Worm (Caenorhabditis elegans) whole organism, L4 larva: ENCODE results near the gene nhr-164.

ENCODE experiments used
- D1046.2 ChIP-seq: fragments of 200-800 bp; sonication (Bioruptor generic); IDR thresholded peaks from 2 replicates; pipeline ENCODE4 v1.3.6; 2022; ENCODE audit warnings: missing genetic modification characterization, missing compliant biosample characterization
- F26F4.8 ChIP-seq: fragments of 200-800 bp; sonication (Bioruptor generic); conservative IDR thresholded peaks from 2 replicates; pipeline ENCODE4 v1.3.6; 2022; ENCODE audit warnings: missing genetic modification characterization, missing compliant biosample characterization
- F49E8.2 ChIP-seq: sonication (generic microtip); optimal IDR thresholded peaks from 2 replicates; lab custom pipeline; 2016; ENCODE audit warnings: missing compliant biosample characterization, mild to moderate bottlenecking, missing genetic modification characterization, borderline replicate concordance
- Y105C5A.15 ChIP-seq: fragments of 200-800 bp; sonication (Bioruptor generic); IDR thresholded peaks from 2 replicates; pipeline ENCODE4 v1.3.6; 2022; ENCODE audit warnings: missing genetic modification characterization, missing compliant biosample characterization
- Y48G9A.11 ChIP-seq: fragments of 200-800 bp; sonication (Bioruptor generic); IDR thresholded peaks from 2 replicates; pipeline ENCODE4 v1.3.6; 2022; ENCODE audit warnings: missing genetic modification reagents, missing genetic modification characterization, missing compliant biosample characterization
- ZK546.5 ChIP-seq, 2 experiments: sonication (generic microtip); optimal IDR thresholded peaks; 2 replicates each; lab custom pipeline; 2017; ENCODE audit warnings: missing biosample characterization in 2 of 2, missing genetic modification characterization in 2 of 2
- aha-1 ChIP-seq: fragments of 150-350 bp; peaks from one replicate; lab custom pipeline; 2014; ENCODE audit warnings: missing biosample characterization, missing genetic modification characterization
- aly-2 ChIP-seq: sonication (generic microtip); optimal IDR thresholded peaks from 2 replicates; lab custom pipeline; 2018; ENCODE audit warnings: missing biosample characterization, missing genetic modification characterization
- ama-1 ChIP-seq: fragments of 150-350 bp; optimal IDR thresholded peaks from 2 replicates; lab custom pipeline; 2014; ENCODE audit warnings: inconsistent platforms, mixed read lengths
- arid-1 ChIP-seq: fragments of 200-800 bp; sonication (Bioruptor generic); conservative IDR thresholded peaks from 2 replicates; pipeline ENCODE4 v1.3.6; 2022; ENCODE audit warnings: missing genetic modification reagents, missing genetic modification characterization, missing compliant biosample characterization
- ceh-28 ChIP-seq: fragments of 150-350 bp; optimal IDR thresholded peaks from 2 replicates; lab custom pipeline; 2014; ENCODE audit warnings: missing biosample characterization, missing genetic modification reagents, missing genetic modification characterization
- ces-1 ChIP-seq: fragments of 150-350 bp; sonication (generic microtip); optimal IDR thresholded peaks from 4 replicates; lab custom pipeline; 2014; ENCODE audit warnings: missing biosample characterization, missing genetic modification reagents, missing genetic modification characterization
- daf-12 ChIP-seq: fragments of 150-350 bp; optimal IDR thresholded peaks from 2 replicates; lab custom pipeline; 2014; ENCODE audit warnings: missing biosample characterization, missing genetic modification reagents, missing genetic modification characterization
- daf-19 ChIP-seq: fragments of 200-800 bp; sonication (Bioruptor generic); conservative IDR thresholded peaks from 2 replicates; pipeline ENCODE4 v1.3.6; 2022; ENCODE audit warnings: missing genetic modification characterization, missing compliant biosample characterization
- dmd-8 ChIP-seq: fragments of 200-800 bp; sonication (Bioruptor generic); IDR thresholded peaks from 2 replicates; pipeline ENCODE4 v1.3.6; 2022; ENCODE audit warnings: missing genetic modification characterization, missing compliant biosample characterization
- duxl-1 ChIP-seq: sonication (generic microtip); optimal IDR thresholded peaks from 2 replicates; lab custom pipeline; 2016; ENCODE audit warnings: mild to moderate bottlenecking, missing genetic modification characterization, moderate library complexity, missing compliant biosample characterization; ENCODE audit not compliant: poor library complexity
- dve-1 ChIP-seq: sonication (generic microtip); optimal IDR thresholded peaks from 2 replicates; lab custom pipeline; 2017; ENCODE audit warnings: antibody characterized with exemption, mild to moderate bottlenecking, missing genetic modification characterization, missing compliant biosample characterization; ENCODE audit not compliant: insufficient read depth
- egl-43 ChIP-seq: fragments of 200-800 bp; sonication (Bioruptor generic); IDR thresholded peaks from 2 replicates; pipeline ENCODE4 v1.3.6; 2022; ENCODE audit warnings: missing genetic modification reagents, missing genetic modification characterization, missing compliant biosample characterization
- hlh-11 ChIP-seq: fragments of 200-800 bp; sonication (Bioruptor generic); optimal IDR thresholded peaks from 2 replicates; lab custom pipeline; 2018; ENCODE audit warnings: mild to moderate bottlenecking, missing genetic modification characterization, missing compliant biosample characterization
- lim-7 ChIP-seq: fragments of 200-800 bp; sonication (Bioruptor generic); IDR thresholded peaks from 2 replicates; pipeline ENCODE4 v1.3.6; 2022; ENCODE audit warnings: missing genetic modification characterization, missing compliant biosample characterization
- lin-13 ChIP-seq: fragments of 150-350 bp; optimal IDR thresholded peaks from 2 replicates; lab custom pipeline; 2014; ENCODE audit warnings: missing biosample characterization, missing genetic modification reagents, missing genetic modification characterization
- lin-15B ChIP-seq: fragments of 150-350 bp; sonication (generic microtip); optimal IDR thresholded peaks from 3 replicates; lab custom pipeline; 2014; ENCODE audit warnings: missing biosample characterization, missing genetic modification characterization
- lin-38 ChIP-seq: fragments of 200-800 bp; sonication (Bioruptor generic); IDR thresholded peaks from 2 replicates; pipeline ENCODE4 v1.3.6; 2022; ENCODE audit warnings: missing genetic modification reagents, missing genetic modification characterization, missing compliant biosample characterization
- lsy-2 ChIP-seq, 2 experiments: fragments of 150-350 bp in 1 of 2; sonication (generic microtip) in 1 of 2; optimal IDR thresholded peaks; 2 replicates each; lab custom pipeline; 2014 to 2017; ENCODE audit warnings: missing biosample characterization in 2 of 2, missing genetic modification characterization in 2 of 2
- madf-5 ChIP-seq, 2 experiments: fragments of 200-800 bp; sonication (Bioruptor generic); IDR thresholded peaks; 2 replicates each; pipeline ENCODE4 v1.3.6; 2022; ENCODE audit warnings: missing compliant biosample characterization in 2 of 2, missing genetic modification characterization in 2 of 2
- madf-9 ChIP-seq: fragments of 200-800 bp; sonication (Bioruptor generic); conservative IDR thresholded peaks from 2 replicates; pipeline ENCODE4 v1.3.6; 2022; ENCODE audit warnings: missing genetic modification reagents, missing genetic modification characterization, missing compliant biosample characterization
- mdt-29 ChIP-seq: fragments of 200-800 bp; sonication (Bioruptor generic); IDR thresholded peaks from 2 replicates; pipeline ENCODE4 v1.3.6; 2022; ENCODE audit warnings: missing genetic modification reagents, missing genetic modification characterization, missing compliant biosample characterization
- mep-1 ChIP-seq: fragments of 150-350 bp; sonication (generic microtip); optimal IDR thresholded peaks from 3 replicates; lab custom pipeline; 2014; ENCODE audit warnings: missing biosample characterization, missing genetic modification characterization
- mes-2 ChIP-seq: sonication (generic microtip); optimal IDR thresholded peaks from 2 replicates; lab custom pipeline; 2016; ENCODE audit warnings: missing genotype, mild to moderate bottlenecking, missing genetic modification characterization, missing compliant biosample characterization; ENCODE audit not compliant: poor library complexity, severe bottlenecking
- nhr-10 ChIP-seq: fragments of 150-350 bp; optimal IDR thresholded peaks from 2 replicates; lab custom pipeline; 2014; ENCODE audit warnings: missing biosample characterization, missing genetic modification characterization
- nhr-102 ChIP-seq: sonication (generic microtip); optimal IDR thresholded peaks from 2 replicates; lab custom pipeline; 2016; ENCODE audit warnings: mild to moderate bottlenecking, missing genetic modification characterization, moderate library complexity, missing compliant biosample characterization
- nhr-111 ChIP-seq: fragments of 200-800 bp; sonication (Bioruptor generic); optimal IDR thresholded peaks from 2 replicates; lab custom pipeline; 2018; ENCODE audit warnings: mild to moderate bottlenecking, missing genetic modification characterization, missing compliant biosample characterization
- nhr-28 ChIP-seq: fragments of 150-350 bp; optimal IDR thresholded peaks from 2 replicates; lab custom pipeline; 2014; ENCODE audit warnings: missing biosample characterization, missing genetic modification characterization
- nhr-48 ChIP-seq: sonication (generic microtip); optimal IDR thresholded peaks from 2 replicates; lab custom pipeline; 2016; ENCODE audit warnings: mild to moderate bottlenecking, missing genetic modification characterization, missing compliant biosample characterization
- nhr-6 ChIP-seq: fragments of 150-350 bp; optimal IDR thresholded peaks from 2 replicates; lab custom pipeline; 2014; ENCODE audit warnings: missing biosample characterization, missing genetic modification characterization
- nhr-76 ChIP-seq: fragments of 150-350 bp; optimal IDR thresholded peaks from 2 replicates; lab custom pipeline; 2014; ENCODE audit warnings: missing biosample characterization, missing genetic modification characterization
- nhr-77 ChIP-seq: fragments of 150-350 bp; optimal IDR thresholded peaks from 2 replicates; lab custom pipeline; 2014; ENCODE audit warnings: missing biosample characterization, missing genetic modification characterization
- pqm-1 ChIP-seq: sonication (generic microtip); optimal IDR thresholded peaks from 2 replicates; lab custom pipeline; 2017; ENCODE audit warnings: missing biosample characterization, missing genetic modification characterization
- sdz-12 ChIP-seq: fragments of 200-800 bp; sonication (Bioruptor generic); optimal IDR thresholded peaks from 2 replicates; lab custom pipeline; 2018; ENCODE audit warnings: mild to moderate bottlenecking, missing genetic modification characterization, missing compliant biosample characterization
- set-16 ChIP-seq: fragments of 200-800 bp; sonication (Bioruptor generic); IDR thresholded peaks from 2 replicates; pipeline ENCODE4 v1.3.6; 2022; ENCODE audit warnings: missing genetic modification reagents, missing genetic modification characterization, missing compliant biosample characterization
- snpc-1.2 ChIP-seq: fragments of 200-800 bp; sonication (Bioruptor generic); IDR thresholded peaks from 2 replicates; pipeline ENCODE4 v1.3.6; 2022; ENCODE audit warnings: missing genetic modification reagents, missing genetic modification characterization, missing compliant biosample characterization
- spr-1 ChIP-seq: sonication (generic microtip); optimal IDR thresholded peaks from 2 replicates; lab custom pipeline; 2016; ENCODE audit warnings: mild to moderate bottlenecking, missing genetic modification characterization, missing compliant biosample characterization
- spr-3 ChIP-seq: fragments of 200-800 bp; sonication (Bioruptor generic); optimal IDR thresholded peaks from 2 replicates; lab custom pipeline; 2018; ENCODE audit warnings: mild to moderate bottlenecking, missing genetic modification characterization, missing compliant biosample characterization
- unc-130 ChIP-seq: sonication (generic microtip); optimal IDR thresholded peaks from 2 replicates; lab custom pipeline; 2016; ENCODE audit warnings: missing genetic modification reagents, missing genetic modification characterization, missing compliant biosample characterization
- unc-39 ChIP-seq: sonication (generic microtip); optimal IDR thresholded peaks from 2 replicates; lab custom pipeline; 2017; ENCODE audit warnings: missing biosample characterization, missing genetic modification characterization
- vab-7 ChIP-seq: fragments of 200-800 bp; sonication (Bioruptor generic); IDR thresholded peaks from 2 replicates; pipeline ENCODE4 v1.3.6; 2022; ENCODE audit warnings: missing genetic modification reagents, missing genetic modification characterization, missing compliant biosample characterization
- zip-11 ChIP-seq: fragments of 200-800 bp; sonication (Bioruptor generic); IDR thresholded peaks from 2 replicates; pipeline ENCODE4 v1.3.6; 2022; ENCODE audit warnings: missing genetic modification characterization, missing compliant biosample characterization

nhr-164 gene

DNA sequence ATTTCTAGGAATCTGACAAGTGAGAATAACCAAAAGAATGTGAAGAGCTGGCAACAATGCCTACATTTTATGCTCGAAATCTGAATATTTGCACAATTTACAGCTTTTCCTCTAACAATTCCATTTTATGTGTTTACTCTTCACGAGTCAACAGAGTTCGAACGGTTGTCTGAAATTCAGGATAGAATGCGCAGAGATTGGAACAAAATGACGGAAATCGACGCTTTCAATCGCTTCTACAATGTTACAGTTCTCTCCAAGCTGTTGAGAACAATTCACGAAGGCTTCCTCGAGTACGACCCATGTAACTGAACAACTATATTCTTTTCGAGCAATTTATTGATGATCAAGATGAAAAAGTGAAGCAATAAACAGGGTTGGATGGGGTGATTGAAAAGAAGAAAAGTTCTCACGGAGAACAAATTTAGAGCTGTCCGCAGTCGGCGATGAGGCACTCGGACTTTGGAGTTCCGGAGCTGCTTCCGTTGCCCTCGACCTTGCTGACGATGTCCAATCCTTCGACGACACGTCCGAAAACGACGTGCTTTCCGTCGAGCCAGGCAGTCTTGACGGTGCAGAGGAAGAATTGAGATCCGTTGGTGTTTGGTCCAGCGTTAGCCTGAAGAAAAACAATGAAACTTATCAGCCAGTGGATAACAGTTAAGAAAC lies 49.2 kb downstream of the nhr-164 start, which contains the start of gene Y75B12B.3:
Y75B12B.3 (minus strand) TSS at position 21 of the 669 bp plus-strand sequence.
- TF ChIP-seq F26F4.8 = no peak
- TF ChIP-seq lin-13 (GFP tag; lab: Kevin White, UChicago) = peak; percentile 1
- no peak for TF ChIP-seq madf-9
- 0 out of 2 replicates have a peak, but pooled peaks have one; percentile 48 for TF ChIP-seq lim-7 (GFP tag; lab: Robert Waterston, UW)
- no peak for TF ChIP-seq nhr-48 (tag; lab: Kevin White, UChicago)
- peak in 1 of 2 experiments; percentile 1 for TF ChIP-seq lsy-2 (tag; optimal IDR thresholded peaks at IDR 0.05; lab: Kevin White, UChicago)
- TF ChIP-seq vab-7 (GFP tag; lab: Robert Waterston, UW) = peak; percentile 33; the same call in 1 of the 2 replicates
- no peak for TF ChIP-seq dve-1
- no peak for TF ChIP-seq nhr-10 (tag; lab: Kevin White, UChicago)
- peak; percentile 43 for TF ChIP-seq aly-2
- TF ChIP-seq egl-43 (GFP tag; lab: Robert Waterston, UW) = peak; percentile 68
- peak; percentile 2 for TF ChIP-seq nhr-102
- TF ChIP-seq duxl-1 (tag; lab: Kevin White, UChicago) = no peak
- TF ChIP-seq mep-1 = peak; percentile 11
- peak; percentile 2; the same call in 1 of the 2 replicates for TF ChIP-seq Y105C5A.15 (GFP tag; lab: Robert Waterston, UW)
- TF ChIP-seq arid-1 = peak; percentile 39; the same call in 1 of the 2 replicates
- TF ChIP-seq ZK546.5 (tag; optimal IDR thresholded peaks at IDR 0.05; lab: Kevin White, UChicago) = no peak
- no peak for TF ChIP-seq pqm-1
- TF ChIP-seq F49E8.2 (tag; lab: Kevin White, UChicago) = peak; percentile 62
- TF ChIP-seq dmd-8 (GFP tag; lab: Robert Waterston, UW) = 0 out of 2 replicates have a peak, but pooled peaks have one; percentile 4
- TF ChIP-seq nhr-6 (tag; lab: Kevin White, UChicago) = no peak
- TF ChIP-seq snpc-1.2 (GFP tag; lab: Robert Waterston, UW) = peak; percentile 70; the same call in 1 of the 2 replicates
- peak; percentile 13 for TF ChIP-seq sdz-12 (GFP tag; lab: Kevin White, UChicago)
- 0 out of 2 replicates have a peak, but pooled peaks have one; percentile 42 for TF ChIP-seq mdt-29 (GFP tag; lab: Robert Waterston, UW)
- TF ChIP-seq nhr-28 (tag; lab: Kevin White, UChicago) = no peak
- peak; percentile 75 for TF ChIP-seq aha-1 (tag; lab: Kevin White, UChicago)
- TF ChIP-seq unc-130 = peak; percentile 26
- no peak for TF ChIP-seq ces-1 (GFP tag; lab: Kevin White, UChicago)
- TF ChIP-seq Y48G9A.11 (GFP tag; lab: Robert Waterston, UW) = peak; percentile 46; the same call in 1 of the 2 replicates
- 0 out of 4 replicates have a peak, but pooled peaks of 1 of the 2 experiments have one; percentile 42 for TF ChIP-seq madf-5 (GFP tag; IDR thresholded peaks at IDR 0.05; lab: Robert Waterston, UW)
- TF ChIP-seq daf-12 (tag; lab: Kevin White, UChicago) = no peak
- TF ChIP-seq D1046.2 (GFP tag; lab: Robert Waterston, UW) = no peak
- TF ChIP-seq daf-19 (GFP tag; lab: Robert Waterston, UW) = no peak
- peak; percentile 65 for TF ChIP-seq set-16
- TF ChIP-seq ama-1 (lab: Kevin White, UChicago) = peak; percentile 92
- TF ChIP-seq lin-38 (GFP tag; lab: Robert Waterston, UW) = peak; percentile 52
- no peak for TF ChIP-seq zip-11 (GFP tag; lab: Robert Waterston, UW)

- TF ChIP-seq spr-3 (no peak), snpc-1.2 (GFP tag; lab: Robert Waterston, UW) (0 out of 2 replicates have a peak, but pooled peaks have one; percentile 39), unc-130 (peak; percentile 55), nhr-111 (GFP tag; lab: Kevin White, UChicago) (no peak), lin-15B (no peak), ceh-28 (tag; lab: Kevin White, UChicago) (no peak), Y48G9A.11 (GFP tag; lab: Robert Waterston, UW) (peak; percentile 21; the same call in 1 of the 2 replicates), spr-1 (no peak), nhr-77 (no peak), Y105C5A.15 (GFP tag; lab: Robert Waterston, UW) (no peak), hlh-11 (tag; lab: Kevin White, UChicago) (no peak), egl-43 (GFP tag; lab: Robert Waterston, UW) (no peak), nhr-76 (tag; lab: Kevin White, UChicago) (no peak), ZK546.5 (tag; optimal IDR thresholded peaks at IDR 0.05; lab: Kevin White, UChicago) (no peak), lsy-2 (tag; optimal IDR thresholded peaks at IDR 0.05; lab: Kevin White, UChicago) (no peak), mes-2 (tag; lab: Kevin White, UChicago) (no peak), lin-13 (GFP tag; lab: Kevin White, UChicago) (peak; percentile 12), unc-39 (no peak)
Observed at ce11 chrV:15184097-15185040, 51.2 kb downstream of the nhr-164 start, which contains the start of gene Y75B12B.1. Gene Y75B12B.1, plus strand, starts transcription at chrV:15184699.
